Worm (Caenorhabditis elegans) whole organism, L1 larva: Measurements from ENCODE around the gene gfat-1.

Source experiments
- Y116A8C.19 ChIP-seq: sonication (generic microtip); optimal IDR thresholded peaks from 2 replicates; lab custom pipeline; 2016; ENCODE audit warnings: missing compliant biosample characterization, missing genetic modification characterization, borderline replicate concordance
- aha-1 ChIP-seq: fragments of 150-350 bp; optimal IDR thresholded peaks from 2 replicates; lab custom pipeline; 2014; ENCODE audit warnings: missing biosample characterization, missing genetic modification characterization
- alr-1 ChIP-seq: fragments of 200-800 bp; sonication (Bioruptor generic); optimal IDR thresholded peaks from 2 replicates; lab custom pipeline; 2018; ENCODE audit warnings: borderline replicate concordance, mild to moderate bottlenecking, missing genetic modification characterization, missing compliant biosample characterization
- ceh-63 ChIP-seq: fragments of 200-800 bp; sonication (Bioruptor generic); optimal IDR thresholded peaks from 2 replicates; lab custom pipeline; 2018; ENCODE audit warnings: mild to moderate bottlenecking, missing genetic modification characterization, missing compliant biosample characterization
- ceh-82 ChIP-seq, 3 experiments: fragments of 150-350 bp in 1 of 3; sonication (generic microtip) in 2 of 3; optimal IDR thresholded peaks; 2 replicates each; lab custom pipeline; 2014 to 2017; ENCODE audit warnings: missing biosample characterization in 3 of 3, missing genetic modification characterization in 3 of 3
- grh-1 ChIP-seq: fragments of 200-800 bp; sonication (Bioruptor generic); IDR thresholded peaks from 2 replicates; pipeline ENCODE4 v1.3.6; 2022; ENCODE audit warnings: missing genetic modification reagents, missing genetic modification characterization, missing compliant biosample characterization
- lin-14 ChIP-seq: fragments of 200-800 bp; sonication (Bioruptor generic); optimal IDR thresholded peaks from 2 replicates; lab custom pipeline; 2018; ENCODE audit warnings: mild to moderate bottlenecking, missing genetic modification characterization, moderate library complexity, missing compliant biosample characterization
- lin-15B ChIP-seq: fragments of 150-350 bp; sonication (generic microtip); optimal IDR thresholded peaks from 3 replicates; lab custom pipeline; 2014; ENCODE audit warnings: missing biosample characterization, missing genetic modification characterization
- nhr-19 ChIP-seq: fragments of 200-800 bp; sonication (Bioruptor generic); conservative IDR thresholded peaks from 2 replicates; pipeline ENCODE4 v1.3.6; 2022; ENCODE audit warnings: missing genetic modification characterization, missing compliant biosample characterization
- skn-1 ChIP-seq: fragments of 150-350 bp; optimal IDR thresholded peaks from 2 replicates; lab custom pipeline; 2014; ENCODE audit warnings: missing biosample characterization, missing genetic modification characterization
- snpc-4 ChIP-seq: fragments of 150-350 bp; optimal IDR thresholded peaks from 2 replicates; lab custom pipeline; 2014; ENCODE audit warnings: missing biosample characterization, missing genetic modification characterization
- sox-4 ChIP-seq: sonication (generic microtip); optimal IDR thresholded peaks from 2 replicates; lab custom pipeline; 2016; ENCODE audit warnings: missing genetic modification characterization, missing compliant biosample characterization
- unc-130 ChIP-seq: fragments of 150-350 bp; optimal IDR thresholded peaks from 2 replicates; lab custom pipeline; 2017; ENCODE audit warnings: missing biosample characterization, missing genetic modification characterization, inconsistent platforms
- unc-62 ChIP-seq: fragments of 150-350 bp; optimal IDR thresholded peaks from 2 replicates; lab custom pipeline; 2014; ENCODE audit warnings: missing biosample characterization, missing genetic modification reagents, missing genetic modification characterization
- xbp-1 ChIP-seq: sonication (generic microtip); optimal IDR thresholded peaks from 2 replicates; lab custom pipeline; 2016; ENCODE audit warnings: missing genetic modification characterization, missing compliant biosample characterization
- zag-1 ChIP-seq: fragments of 150-350 bp; optimal IDR thresholded peaks from 2 replicates; lab custom pipeline; 2014; ENCODE audit warnings: missing biosample characterization, missing genetic modification characterization

gfat-1 gene

ce11 chrII:11542958-11543357 is 52.3 kb downstream of the gfat-1 start:
- TF ChIP-seq Y116A8C.19 (tag; lab: Kevin White, UChicago): no peak
- no peak for TF ChIP-seq sox-4
- TF ChIP-seq grh-1 (GFP tag; lab: Robert Waterston, UW): no peak
- no peak for TF ChIP-seq lin-15B (tag; lab: Kevin White, UChicago)
- no peak for TF ChIP-seq ceh-63 (GFP tag; lab: Kevin White, UChicago)
- TF ChIP-seq skn-1: no peak
- TF ChIP-seq zag-1 (tag; lab: Kevin White, UChicago): no peak
- TF ChIP-seq unc-130 (tag; lab: Kevin White, UChicago): no peak
- TF ChIP-seq alr-1 (tag; lab: Kevin White, UChicago): no peak
- TF ChIP-seq snpc-4: no peak
- TF ChIP-seq nhr-19 (GFP tag; lab: Robert Waterston, UW): no peak
- no peak for TF ChIP-seq aha-1
- no peak for TF ChIP-seq unc-62
- TF ChIP-seq xbp-1 (tag; lab: Kevin White, UChicago): no peak
- TF ChIP-seq ceh-82 (tag; optimal IDR thresholded peaks at IDR 0.05; lab: Kevin White, UChicago): no peak
- no peak for TF ChIP-seq lin-14 (GFP tag; lab: Kevin White, UChicago)
- TF ChIP-seq, all 84 proteins: peak for 0
